Worm (Caenorhabditis elegans): ENCODE data around the gene hsp-25.

The hsp-25 gene

ce11 chrX:6004315-6004714 lies 35.1 kb downstream of the hsp-25 start:
- TF ChIP-seq madf-3 (GFP tag; IDR thresholded peaks at IDR 0.05) (no peak), bed-2 (GFP tag; IDR thresholded peaks at IDR 0.05) (no peak), nhr-27 (tag; optimal IDR thresholded peaks at IDR 0.05) (no peak), let-607 (tag; optimal IDR thresholded peaks at IDR 0.05) (no peak), K11D2.4 (GFP tag; IDR thresholded peaks at IDR 0.05) (no peak), efl-1 (GFP tag; optimal IDR thresholded peaks at IDR 0.05) (no peak), snpc-1.3 (tag; optimal IDR thresholded peaks at IDR 0.05; ENCODE audit: insufficient read depth) (no peak)

ce11 chrX:6003853-6004252 lies 35.6 kb downstream of the hsp-25 start, which contains the start of gene sups-1:
sups-1 (plus strand) TSS chrX:6004153.
- TF ChIP-seq zim-3 (tag; optimal IDR thresholded peaks at IDR 0.05) (no peak), madf-10 (tag; optimal IDR thresholded peaks at IDR 0.05) (no peak), F37B4.10 (GFP tag; IDR thresholded peaks at IDR 0.05) (no peak), ceh-100 (GFP tag; IDR thresholded peaks at IDR 0.05) (no peak), nhr-120 (GFP tag; IDR thresholded peaks at IDR 0.05) (no peak), pha-4 (tag; optimal IDR thresholded peaks at IDR 0.05) (no peak), athp-1 (tag; optimal IDR thresholded peaks at IDR 0.05) (no peak), xnd-1 (tag; optimal IDR thresholded peaks at IDR 0.05) (no peak), gei-17 (GFP tag; optimal IDR thresholded peaks at IDR 0.05) (no peak), let-526 (GFP tag; IDR thresholded peaks at IDR 0.05) (no peak), ZK185.1 (tag; optimal IDR thresholded peaks at IDR 0.05; ENCODE audit: poor library complexity, severe bottlenecking) (no peak)

ce11 chrX:6002479-6002878 lies 37.0 kb downstream of the hsp-25 start:
- TF ChIP-seq pha-4 (tag; optimal IDR thresholded peaks at IDR 0.05) (no peak), zim-3 (tag; optimal IDR thresholded peaks at IDR 0.05) (no peak), T26A5.8 (tag; optimal IDR thresholded peaks at IDR 0.05) (no peak), bed-2 (GFP tag; IDR thresholded peaks at IDR 0.05) (no peak), ceh-100 (GFP tag; IDR thresholded peaks at IDR 0.05) (no peak), F39B2.1 (GFP tag; IDR thresholded peaks at IDR 0.05) (no peak), hmg-20 (GFP tag; IDR thresholded peaks at IDR 0.05) (no peak), F33H1.4 (GFP tag; IDR thresholded peaks at IDR 0.05) (no peak), ztf-25 (GFP tag; IDR thresholded peaks at IDR 0.05) (no peak)

- TF ChIP-seq hlh-12 (tag; optimal IDR thresholded peaks at IDR 0.05) (no peak), attf-5 (GFP tag; optimal IDR thresholded peaks at IDR 0.05) (no peak), F37B4.10 (GFP tag; IDR thresholded peaks at IDR 0.05) (no peak), nhr-90 (tag; optimal IDR thresholded peaks at IDR 0.05) (no peak), him-1 (tag; optimal IDR thresholded peaks at IDR 0.05) (no peak), unc-130 (GFP tag; optimal IDR thresholded peaks at IDR 0.05) (no peak), nhr-27 (tag; optimal IDR thresholded peaks at IDR 0.05) (no peak), lsl-1 (GFP tag; optimal IDR thresholded peaks at IDR 0.05) (no peak)
Measured at ce11 chrX:6001432-6001831, 38.0 kb downstream of the hsp-25 start, which contains the start of gene F22F4.4. F22F4.4 (minus strand) TSS chrX:6001532.

- TF ChIP-seq ceh-100 (GFP tag; IDR thresholded peaks at IDR 0.05): no peak
- no peak for TF ChIP-seq mcd-1 (GFP tag; IDR thresholded peaks at IDR 0.05)
- TF ChIP-seq lsl-1 (GFP tag; optimal IDR thresholded peaks at IDR 0.05): no peak
Measured at ce11 chrX:5999103-5999554, 40.3 kb downstream of the hsp-25 start, which contains the start of gene F22F4.9. F22F4.9 (minus strand) TSS chrX:5999504.
